Fruit fly (Drosophila melanogaster): Measurements from ENCODE around the gene Mtp.
A peak's percentile ranks its signal among the peaks of the same experiment; 100 is the strongest.

- TF ChIP-seq cic (GFP tag; optimal IDR thresholded peaks at IDR 0.05) = no peak
- TF ChIP-seq ovo (GFP tag; optimal IDR thresholded peaks at IDR 0.05) = no peak
- no peak for TF ChIP-seq Hr96 (GFP tag; optimal IDR thresholded peaks at IDR 0.05)
- no peak for TF ChIP-seq Crg-1 (GFP tag; optimal IDR thresholded peaks at IDR 0.05)
- no peak for TF ChIP-seq CG12768 (GFP tag; optimal IDR thresholded peaks at IDR 0.05)
- no peak for TF ChIP-seq toe (GFP tag; optimal IDR thresholded peaks at IDR 0.05)
- TF ChIP-seq CG5204 (GFP tag; optimal IDR thresholded peaks at IDR 0.05) = no peak
- no peak for TF ChIP-seq bab1 (GFP tag; optimal IDR thresholded peaks at IDR 0.05)
- peak; percentile 55 for TF ChIP-seq tj (GFP tag; optimal IDR thresholded peaks at IDR 0.05)
Observed at dm6 chr2L:20912789-20913300, 9.8 kb downstream of the Mtp start.

Data from whole organism, adult.